Worm (Caenorhabditis elegans): ENCODE results near the gene K05F1.8.

The K05F1.8 gene

DNA sequence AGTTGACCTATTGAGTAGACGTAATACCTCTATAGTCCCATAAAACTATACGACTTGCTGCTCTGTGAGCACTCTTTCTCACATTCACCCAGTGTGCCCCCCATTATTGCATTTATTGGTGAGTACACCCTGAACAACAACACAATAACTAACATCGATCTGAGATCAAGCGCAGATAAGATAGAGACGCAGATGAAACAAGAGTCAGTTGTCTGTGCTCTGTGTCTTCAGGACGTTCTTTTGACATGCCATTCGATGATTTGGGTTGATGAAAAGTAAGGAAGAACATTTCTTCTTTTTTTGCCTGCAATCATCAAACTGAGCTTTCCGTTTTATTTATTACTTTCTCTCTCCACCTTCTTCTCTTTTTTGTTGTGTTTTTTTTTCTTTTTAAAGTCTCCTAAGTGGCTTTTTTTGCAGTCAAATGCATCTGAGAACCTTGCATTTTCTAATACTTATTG is 9.1 kb downstream of the K05F1.8 start, which contains the start of gene lect-2:
Gene lect-2 (plus strand): TSS at position 411 of the 461 bp plus-strand sequence.
- TF ChIP-seq egl-5 (tag; optimal IDR thresholded peaks at IDR 0.05): peak; percentile 70
- TF ChIP-seq zag-1 (tag; optimal IDR thresholded peaks at IDR 0.05): no peak
- peak; percentile 20 for TF ChIP-seq lin-39 (tag; optimal IDR thresholded peaks at IDR 0.05)
- peak; percentile 39 for TF ChIP-seq elt-1 (tag; optimal IDR thresholded peaks at IDR 0.05)
- no peak for TF ChIP-seq daf-12 (tag; optimal IDR thresholded peaks at IDR 0.05)
- no peak for TF ChIP-seq jun-1 (tag; optimal IDR thresholded peaks at IDR 0.05)
- TF ChIP-seq sea-2 (GFP tag; optimal IDR thresholded peaks at IDR 0.05): no peak

ce11 chrII:5788815-5789214 is 10.6 kb downstream of the K05F1.8 start, which contains the start of gene K05F1.13:
K05F1.13 (plus strand) TSS chrII:5789115.
- TF ChIP-seq nfya-1 (tag; optimal IDR thresholded peaks at IDR 0.05; ENCODE audit: insufficient read depth): no peak
- TF ChIP-seq lin-39 (tag; optimal IDR thresholded peaks at IDR 0.05): no peak
- no peak for TF ChIP-seq elt-1 (tag; optimal IDR thresholded peaks at IDR 0.05)
- TF ChIP-seq nhr-28 (tag; optimal IDR thresholded peaks at IDR 0.05): no peak
- no peak for TF ChIP-seq mml-1 (tag; optimal IDR thresholded peaks at IDR 0.05)
- no peak for TF ChIP-seq lsy-12 (tag; optimal IDR thresholded peaks at IDR 0.05)
- no peak for TF ChIP-seq lin-15B (tag; optimal IDR thresholded peaks at IDR 0.05)
- no peak for TF ChIP-seq fkh-2 (tag; optimal IDR thresholded peaks at IDR 0.05)
- no peak for TF ChIP-seq nhr-43 (tag; optimal IDR thresholded peaks at IDR 0.05; ENCODE audit: poor library complexity, severe bottlenecking)
- no peak for TF ChIP-seq ZK546.5 (tag; optimal IDR thresholded peaks at IDR 0.05)
- no peak for TF ChIP-seq elt-3 (tag; optimal IDR thresholded peaks at IDR 0.05)
- TF ChIP-seq ceh-28 (tag; optimal IDR thresholded peaks at IDR 0.05): no peak
- no peak for TF ChIP-seq egl-5 (tag; optimal IDR thresholded peaks at IDR 0.05)
- TF ChIP-seq pqm-1 (tag; optimal IDR thresholded peaks at IDR 0.05): no peak

DNA sequence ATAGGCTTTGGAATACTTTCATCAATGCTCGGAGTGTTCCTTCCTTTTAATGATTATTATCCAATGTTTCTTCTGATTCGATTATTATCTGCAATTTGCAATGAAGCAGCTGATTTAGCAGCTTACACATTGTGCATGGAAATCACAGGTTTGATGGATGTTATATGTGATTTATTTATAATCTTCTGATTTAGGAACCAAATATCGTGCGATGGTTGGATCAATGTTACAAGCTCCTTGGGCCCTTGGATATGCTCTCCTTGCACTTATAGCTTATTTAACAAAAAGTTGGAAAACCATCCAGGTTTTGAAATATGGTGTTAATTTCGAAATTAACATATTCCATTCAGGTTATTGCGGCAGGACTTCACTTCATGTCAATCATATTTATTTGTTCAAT is 13.9 kb downstream of the K05F1.8 start:
- TF ChIP-seq ceh-16 (tag; optimal IDR thresholded peaks at IDR 0.05): no peak
- no peak for TF ChIP-seq egl-27 (tag; optimal IDR thresholded peaks at IDR 0.05)
- no peak for TF ChIP-seq R02D3.7 (tag; optimal IDR thresholded peaks at IDR 0.05)
- no peak for TF ChIP-seq ZK546.5 (tag; optimal IDR thresholded peaks at IDR 0.05)
- no peak for TF ChIP-seq elt-2 (tag; optimal IDR thresholded peaks at IDR 0.05)
- TF ChIP-seq nhr-11 (tag; optimal IDR thresholded peaks at IDR 0.05): no peak
- TF ChIP-seq nfya-1 (tag; optimal IDR thresholded peaks at IDR 0.05; ENCODE audit: insufficient read depth): no peak

- TF ChIP-seq unc-39 (tag; optimal IDR thresholded peaks at IDR 0.05) (no peak), ztf-4 (tag; optimal IDR thresholded peaks at IDR 0.05) (no peak), egl-27 (tag; optimal IDR thresholded peaks at IDR 0.05) (no peak), elt-1 (tag; optimal IDR thresholded peaks at IDR 0.05) (no peak), skn-1 (tag; optimal IDR thresholded peaks at IDR 0.05) (peak; percentile 43), ceh-82 (tag; optimal IDR thresholded peaks at IDR 0.05) (peak; percentile 25), sea-2 (GFP tag; optimal IDR thresholded peaks at IDR 0.05) (no peak), unc-62 (GFP tag; optimal IDR thresholded peaks at IDR 0.05) (no peak), nhr-76 (tag; optimal IDR thresholded peaks at IDR 0.05) (no peak), nhr-23 (tag; optimal IDR thresholded peaks at IDR 0.05) (no peak), nfya-1 (tag; optimal IDR thresholded peaks at IDR 0.05; ENCODE audit: insufficient read depth) (peak; percentile 47), nhr-77 (tag; optimal IDR thresholded peaks at IDR 0.05) (peak; percentile 40), nhr-28 (tag; optimal IDR thresholded peaks at IDR 0.05) (no peak), lin-15B (tag; optimal IDR thresholded peaks at IDR 0.05) (no peak), fkh-2 (tag; optimal IDR thresholded peaks at IDR 0.05) (no peak), ZK546.5 (tag; optimal IDR thresholded peaks at IDR 0.05) (no peak), nhr-12 (tag; optimal IDR thresholded peaks at IDR 0.05) (no peak), nhr-67 (tag; optimal IDR thresholded peaks at IDR 0.05) (no peak), pha-4 (tag; optimal IDR thresholded peaks at IDR 0.05) (peak; percentile 24), nhr-43 (tag; optimal IDR thresholded peaks at IDR 0.05; ENCODE audit: poor library complexity, severe bottlenecking) (peak; percentile 24), ztf-11 (tag; optimal IDR thresholded peaks at IDR 0.05) (no peak), ceh-16 (tag; optimal IDR thresholded peaks at IDR 0.05) (no peak), ceh-28 (tag; optimal IDR thresholded peaks at IDR 0.05) (peak; percentile 26), hmg-11 (tag; optimal IDR thresholded peaks at IDR 0.05) (peak; percentile 37), pqm-1 (tag; optimal IDR thresholded peaks at IDR 0.05) (no peak), tbx-2 (tag; optimal IDR thresholded peaks at IDR 0.05) (peak; percentile 61), fkh-10 (GFP tag; optimal IDR thresholded peaks at IDR 0.05) (no peak), nhr-237 (tag; optimal IDR thresholded peaks at IDR 0.05) (no peak), aly-2 (tag; optimal IDR thresholded peaks at IDR 0.05) (no peak), lsy-12 (tag; optimal IDR thresholded peaks at IDR 0.05) (peak; percentile 47), mdl-1 (tag; optimal IDR thresholded peaks at IDR 0.05) (peak; percentile 3), snpc-4 (tag; optimal IDR thresholded peaks at IDR 0.05) (peak; percentile 15), egl-5 (tag; optimal IDR thresholded peaks at IDR 0.05) (no peak), ama-1 (optimal IDR thresholded peaks at IDR 0.05) (no peak), jun-1 (tag; optimal IDR thresholded peaks at IDR 0.05) (no peak)
Measured at ce11 chrII:5781935-5782921, 17.2 kb downstream of the K05F1.8 start, which contains the start of gene K05F1.6. K05F1.6 (plus strand) TSS chrII:5782520.

Data from whole organism, L3 larva.